Fruit fly (Drosophila melanogaster): Measurements from ENCODE around the gene CG10903.
"Not testable (repeated sequence)": the region's sequence is repeated elsewhere in the genome, so short reads cannot be mapped to it uniquely, and the experiment has no call there.

CG10903 gene

DNA sequence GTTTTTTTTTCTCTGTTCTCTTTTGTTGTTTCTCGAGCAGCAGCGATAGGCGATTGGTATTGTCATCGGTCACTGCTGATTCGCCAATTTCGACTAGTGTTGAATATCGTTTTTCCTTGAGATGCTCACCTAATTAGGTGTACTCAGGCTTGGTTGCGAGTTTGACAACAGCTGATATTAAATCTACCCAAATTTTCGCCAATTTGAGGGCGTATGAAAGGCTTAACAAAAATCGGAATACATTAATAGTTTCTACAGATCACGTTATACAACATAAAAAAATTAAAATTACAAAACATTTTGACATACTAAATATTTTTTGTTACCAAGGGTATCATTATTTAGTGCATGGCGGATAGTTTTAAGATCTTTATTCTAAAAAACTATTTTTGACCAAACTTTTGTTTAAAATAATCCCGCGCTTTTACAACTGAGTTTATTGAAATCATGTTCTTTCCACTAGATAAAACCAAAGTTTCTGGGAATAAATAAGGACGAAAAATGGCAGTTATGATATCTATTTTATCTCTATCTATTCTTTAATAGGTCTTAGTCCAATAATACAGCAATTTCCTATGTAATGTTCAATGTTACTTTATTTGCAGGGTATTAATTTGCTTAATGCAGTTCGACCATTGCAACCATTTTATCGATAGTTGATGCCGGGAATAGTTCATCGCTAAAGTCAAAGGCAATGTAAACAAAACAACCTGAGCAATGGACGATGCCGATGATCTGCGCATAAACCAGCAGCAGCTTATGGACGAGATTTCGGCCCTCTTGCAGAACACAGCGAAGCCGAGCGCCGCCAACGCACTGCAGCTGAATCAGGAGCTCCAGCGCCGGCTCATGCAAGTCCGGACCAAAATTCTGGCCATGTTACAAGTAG, 16.8 kb upstream of the CG10903 start, which contains the start of the genes CG10435 and Pbp95:
Gene CG10435 (minus strand): TSS at position 81 of the 889 bp plus-strand sequence.
Gene Pbp95 (plus strand): TSS at position 671 of the 889 bp plus-strand sequence.
- no peak for TF ChIP-seq CTCF (optimal IDR thresholded peaks at IDR 0.05)
- TF ChIP-seq CG8478 (optimal IDR thresholded peaks at IDR 0.05) = no peak

DNA sequence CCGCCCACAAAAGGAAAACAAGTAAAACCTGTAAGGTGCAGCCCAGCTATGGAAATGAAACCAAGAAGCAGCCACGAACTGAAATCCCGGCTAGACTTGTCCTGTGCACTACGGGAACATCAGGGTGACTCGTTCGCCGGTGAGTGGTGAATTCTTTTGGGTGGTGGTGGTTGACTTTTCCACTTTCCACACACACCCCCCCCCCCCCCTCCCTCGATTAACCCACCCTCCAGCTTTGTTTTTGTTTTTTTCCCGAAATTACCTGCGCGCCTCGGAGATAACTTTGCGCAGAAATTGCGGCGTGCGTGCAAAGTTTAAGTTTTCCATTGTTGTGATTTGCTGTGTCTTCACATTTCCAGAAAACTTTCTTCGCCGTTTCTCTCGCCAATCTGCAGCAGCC, 3.7 kb upstream of the CG10903 start:
- TF ChIP-seq CTCF (optimal IDR thresholded peaks at IDR 0.05) (no peak), CG8478 (optimal IDR thresholded peaks at IDR 0.05) (no peak)

DNA sequence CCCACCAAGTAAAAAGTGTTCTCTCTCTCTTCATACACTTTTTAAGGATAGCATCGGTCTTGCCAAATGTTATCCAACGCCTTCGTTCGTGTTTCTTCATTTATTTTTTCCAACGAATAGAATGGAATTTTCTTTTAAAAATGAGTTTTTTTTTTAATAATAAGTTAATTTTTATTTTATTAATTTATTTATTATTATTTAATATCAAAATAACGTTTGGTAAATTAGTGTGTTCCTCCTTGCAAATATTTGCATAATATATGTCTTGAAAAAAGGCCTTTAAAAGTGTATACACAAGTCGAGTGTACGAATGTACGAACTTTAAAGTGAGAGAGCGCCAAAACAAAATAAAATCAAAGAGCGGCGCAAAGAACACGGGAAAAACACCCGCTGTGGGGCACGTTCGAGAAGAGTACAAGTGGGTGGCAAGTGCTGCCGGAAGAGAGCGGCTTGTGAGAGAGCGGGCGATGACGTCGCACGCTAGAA, 3.0 kb upstream of the CG10903 start:
- TF ChIP-seq CTCF (optimal IDR thresholded peaks at IDR 0.05) (no peak), CG8478 (optimal IDR thresholded peaks at IDR 0.05) (no peak)

DNA sequence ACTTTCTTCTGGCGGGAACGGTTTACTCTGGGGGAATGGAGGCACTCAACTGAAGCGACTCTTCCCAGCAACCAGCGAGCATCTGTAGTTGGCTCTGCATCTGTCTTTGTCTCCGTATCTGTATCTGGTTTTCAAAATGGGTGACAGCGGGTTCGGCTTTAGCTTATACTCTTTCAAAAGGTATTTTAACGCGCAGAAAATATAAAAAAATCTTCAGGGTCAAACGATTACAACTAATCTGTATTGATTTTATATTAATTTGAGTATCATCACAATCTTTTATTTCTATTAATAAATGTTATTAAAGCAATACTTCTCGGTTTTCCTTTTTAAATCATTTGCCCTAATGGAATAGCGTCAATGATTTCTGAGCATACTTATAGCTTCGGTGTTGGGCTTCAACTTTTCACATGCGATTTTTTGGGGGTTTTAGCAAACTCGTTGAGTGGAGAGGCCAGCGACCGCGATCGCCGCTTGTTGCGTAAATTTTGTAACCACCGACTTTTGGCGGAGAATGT, 656 bp upstream of the CG10903 start, which contains the start of gene ImpE3:
Gene ImpE3 (minus strand): TSS at position 51 of the 518 bp plus-strand sequence.
- TF ChIP-seq CG8478 (optimal IDR thresholded peaks at IDR 0.05) (no peak), CTCF (optimal IDR thresholded peaks at IDR 0.05) (no peak)

DNA sequence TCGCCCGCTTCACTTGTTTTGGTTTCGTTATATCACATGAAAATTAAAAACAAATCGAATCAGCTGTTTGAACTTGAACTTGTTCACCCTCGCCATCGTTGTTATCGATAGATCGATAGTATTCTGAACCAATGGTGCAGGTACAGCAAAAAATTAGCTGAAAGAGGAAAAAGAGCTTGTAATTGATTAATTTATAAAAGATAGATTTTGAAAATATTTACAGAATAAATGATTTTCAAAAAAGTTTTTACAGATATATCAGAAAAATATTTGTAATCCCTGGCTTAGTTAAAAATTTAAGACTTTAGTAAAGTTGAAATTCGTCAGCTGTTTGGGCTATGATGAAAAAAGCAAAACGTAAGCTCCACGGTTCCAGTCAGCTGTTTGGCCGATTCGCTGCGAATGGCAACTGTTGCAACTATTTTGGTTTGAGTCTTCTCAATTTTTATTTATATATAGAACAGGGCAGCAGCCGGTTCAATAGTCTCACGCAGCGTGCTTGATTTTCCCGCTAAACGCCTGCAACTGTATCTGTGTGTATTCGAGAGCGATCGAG, 2.8 kb downstream of the CG10903 start, which contains the start of the genes CG11035 and unc-45:
Gene CG11035 (minus strand): TSS at position 87 of the 556 bp plus-strand sequence.
Gene unc-45 (plus strand): TSS at position 379 of the 556 bp plus-strand sequence.
- no peak for TF ChIP-seq CTCF (optimal IDR thresholded peaks at IDR 0.05)
- TF ChIP-seq CG8478 (optimal IDR thresholded peaks at IDR 0.05) = no peak

DNA sequence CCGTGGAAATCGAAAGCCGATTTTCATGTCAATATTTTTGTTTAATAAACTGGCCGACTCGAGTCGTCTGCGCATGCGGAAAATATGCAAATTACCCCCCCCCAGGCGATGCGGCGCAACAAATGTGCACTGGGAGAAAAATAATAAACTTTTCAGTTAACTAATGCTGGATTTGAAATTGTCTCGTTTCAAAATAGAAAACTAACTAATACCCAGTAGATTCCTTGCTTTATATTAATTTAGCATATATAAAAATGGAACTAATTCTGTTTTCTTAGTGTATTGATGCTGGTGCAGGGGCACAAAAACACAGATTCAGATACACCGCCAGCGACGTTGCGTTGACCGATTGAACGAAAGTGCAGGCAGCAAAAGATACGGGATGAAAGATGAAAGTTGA, 7.7 kb downstream of the CG10903 start:
- no peak for TF ChIP-seq CTCF (optimal IDR thresholded peaks at IDR 0.05)
- TF ChIP-seq CG8478 (optimal IDR thresholded peaks at IDR 0.05) = no peak

DNA sequence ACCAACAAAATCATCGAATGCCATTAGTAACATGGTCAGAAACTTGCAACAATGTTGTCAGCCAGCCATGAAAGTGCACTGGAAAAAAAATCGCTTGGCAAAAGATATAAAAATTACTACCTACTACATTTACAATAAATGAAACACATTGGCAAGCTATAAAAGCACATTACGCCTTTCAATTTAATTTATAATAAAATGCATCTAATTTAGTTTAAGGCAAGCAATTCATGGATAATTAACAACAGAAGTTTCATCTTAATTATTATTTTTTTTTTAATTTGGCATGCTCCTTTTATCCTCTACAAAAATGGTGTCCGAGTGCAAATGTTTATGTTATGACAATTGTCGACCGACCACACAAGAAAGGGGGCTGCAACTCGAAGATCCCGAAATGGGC, 8.7 kb downstream of the CG10903 start:
- TF ChIP-seq CTCF (optimal IDR thresholded peaks at IDR 0.05) = no peak
- TF ChIP-seq CG8478 (optimal IDR thresholded peaks at IDR 0.05) = no peak

DNA sequence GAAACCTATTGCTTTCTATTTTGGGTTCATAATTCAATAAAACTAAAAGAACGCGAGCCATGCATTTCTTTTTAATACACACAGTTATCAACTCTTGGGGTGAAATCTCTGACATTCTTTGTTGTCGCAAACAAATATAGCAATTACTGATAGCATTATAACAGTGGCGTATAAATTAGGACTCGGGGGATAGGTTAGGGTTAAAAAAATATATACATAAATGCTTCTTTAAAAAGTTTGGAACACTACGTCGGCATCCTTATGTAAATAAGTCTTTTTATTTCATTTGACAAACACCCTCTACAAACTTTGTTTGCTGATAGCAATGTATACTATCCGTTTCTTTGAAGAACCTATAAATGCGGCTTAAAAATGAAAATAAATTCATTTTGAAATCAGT, 10.6 kb downstream of the CG10903 start, which contains the start of gene CG43060:
Gene CG43060 (plus strand): TSS at position 382 of the 400 bp plus-strand sequence.
- TF ChIP-seq CTCF (optimal IDR thresholded peaks at IDR 0.05) (no peak), CG8478 (optimal IDR thresholded peaks at IDR 0.05) (no peak)

DNA sequence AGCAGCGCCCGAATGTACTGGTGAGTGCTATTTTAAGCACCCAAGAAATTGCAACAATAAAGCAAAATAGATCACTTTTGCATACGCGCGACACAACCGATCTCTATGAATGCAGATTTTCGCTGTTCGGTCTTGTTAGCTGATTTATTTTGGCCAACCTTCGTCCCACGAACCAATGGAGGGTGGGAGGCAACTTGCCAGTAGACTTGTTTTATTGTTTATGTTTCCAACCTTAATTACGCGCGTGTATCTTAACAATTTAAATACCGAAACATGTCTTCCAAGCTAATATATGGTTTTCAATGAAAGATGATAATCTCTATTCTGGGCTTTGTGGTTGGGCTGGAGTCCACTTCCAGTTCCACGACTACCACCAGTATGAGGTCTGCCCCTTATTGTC, 18.7 kb downstream of the CG10903 start, which contains the start of gene CG43618:
Gene CG43618 (plus strand): TSS at position 301 of the 400 bp plus-strand sequence.
- TF ChIP-seq CTCF, CG8478 (optimal IDR thresholded peaks at IDR 0.05): not testable (repeated sequence)

DNA sequence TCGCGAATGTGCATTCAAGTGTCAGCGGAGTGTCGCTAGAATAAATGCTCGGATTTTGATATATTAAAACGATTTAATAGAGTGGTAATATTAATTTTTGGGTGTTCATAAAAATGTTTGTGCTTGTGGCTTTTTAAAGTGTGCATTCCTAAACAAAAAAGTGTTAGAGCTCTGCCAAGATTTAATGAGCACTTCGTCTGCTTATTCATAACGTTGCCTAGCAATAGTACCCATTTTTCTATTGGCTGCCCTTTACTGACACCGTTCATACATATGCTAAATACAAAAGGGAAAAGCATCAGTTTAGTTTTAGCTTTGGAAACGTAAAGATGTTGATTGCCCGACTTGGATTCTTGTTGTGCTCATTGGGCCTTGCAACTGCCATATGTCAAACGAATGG, 19.2 kb downstream of the CG10903 start, which contains the start of gene CG43061:
Gene CG43061 (plus strand): TSS at position 301 of the 400 bp plus-strand sequence.
- not testable (repeated sequence) for TF ChIP-seq CTCF, CG8478 (optimal IDR thresholded peaks at IDR 0.05)

DNA sequence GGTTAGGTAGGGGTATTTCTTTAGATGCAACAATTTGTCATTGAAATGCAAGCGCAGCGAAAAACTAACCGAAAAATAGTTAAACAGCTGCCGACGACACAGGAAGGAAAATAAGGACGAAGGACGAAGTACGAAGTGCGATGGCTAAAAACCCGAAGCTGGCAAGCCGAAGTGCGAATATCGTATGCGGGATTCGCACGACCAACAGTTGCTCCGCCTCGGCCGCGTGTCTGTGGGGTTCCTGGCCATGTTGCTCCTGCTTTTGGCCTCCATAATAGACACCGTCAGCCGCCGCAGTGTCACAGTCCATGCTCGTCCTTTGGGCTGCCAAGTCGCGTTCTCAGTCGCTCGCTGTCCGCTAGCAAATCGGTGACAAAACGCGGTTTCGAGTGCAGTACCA, 28.8 kb downstream of the CG10903 start, which contains the start of gene mAChR-B:
Gene mAChR-B (plus strand): TSS at position 301 of the 400 bp plus-strand sequence.
- TF ChIP-seq CG8478 (optimal IDR thresholded peaks at IDR 0.05) (no peak), CTCF (optimal IDR thresholded peaks at IDR 0.05) (no peak)

DNA sequence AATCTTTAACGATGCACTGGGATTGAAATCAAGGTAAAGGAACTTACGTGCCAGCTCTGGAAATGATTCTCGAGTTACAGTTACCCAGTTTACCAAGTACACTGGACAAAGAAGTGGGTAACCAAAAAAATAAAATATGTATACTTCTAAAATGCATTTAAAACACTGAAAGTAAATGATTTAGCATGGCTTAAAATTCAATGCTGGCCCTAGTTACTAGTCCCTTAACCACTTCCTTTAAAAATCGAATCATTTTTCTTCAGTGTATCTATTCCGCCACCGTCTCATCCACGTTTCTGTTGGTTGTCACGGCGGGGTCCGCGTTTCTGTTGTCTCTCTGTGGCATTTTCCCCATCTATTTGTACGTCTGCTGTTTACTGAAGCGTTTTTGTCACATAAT, 42.4 kb downstream of the CG10903 start:
- TF ChIP-seq CTCF (optimal IDR thresholded peaks at IDR 0.05) = no peak
- no peak for TF ChIP-seq CG8478 (optimal IDR thresholded peaks at IDR 0.05)
